Fruit fly (Drosophila melanogaster) Kc167 (cell line): ENCODE measurements around the gene Got2.

Source experiments
- Myc ChIP-seq: fragments of >200 bp; optimal IDR thresholded peaks from 2 replicates; lab custom pipeline; 2017; ENCODE audit warnings: missing external identifiers
- Sin3A ChIP-seq: fragments of >200 bp; optimal IDR thresholded peaks from 2 replicates; lab custom pipeline; 2018; ENCODE audit warnings: missing external identifiers
- h ChIP-seq: fragments of >200 bp; optimal IDR thresholded peaks from 3 replicates; lab custom pipeline; 2018; ENCODE audit warnings: missing external identifiers
- psq ChIP-seq: fragments of >200 bp; optimal IDR thresholded peaks from 2 replicates; lab custom pipeline; 2017; ENCODE audit warnings: missing external identifiers
- ttk ChIP-seq: sonication (Bioruptor generic); optimal IDR thresholded peaks from 2 replicates; lab custom pipeline; 2017; ENCODE audit warnings: missing external identifiers

dm6 chr2L:1989278-1989918 is 1.8 kb upstream of the Got2 start:
- no peak for TF ChIP-seq Sin3A (lab: Kevin White, UChicago)
- no peak for TF ChIP-seq psq (lab: Kevin White, UChicago)
- TF ChIP-seq ttk, result no peak
- no peak for TF ChIP-seq h (lab: Kevin White, UChicago)
- no peak for TF ChIP-seq Myc (lab: Kevin White, UChicago)
